Worm (Caenorhabditis elegans) whole organism, L4 larva: ENCODE results near the gene ZK1055.4.

Source experiments
- fkh-10 ChIP-seq: fragments of 150-350 bp; optimal IDR thresholded peaks from 2 replicates; lab custom pipeline; 2014; ENCODE audit warnings: missing biosample characterization, missing genetic modification reagents, missing genetic modification characterization
- mep-1 ChIP-seq: fragments of 150-350 bp; sonication (generic microtip); optimal IDR thresholded peaks from 3 replicates; lab custom pipeline; 2014; ENCODE audit warnings: missing biosample characterization, missing genetic modification characterization
- unc-39 ChIP-seq: sonication (generic microtip); optimal IDR thresholded peaks from 2 replicates; lab custom pipeline; 2017; ENCODE audit warnings: missing biosample characterization, missing genetic modification characterization
- unc-62 ChIP-seq, 3 experiments: fragments of 150-350 bp in 1 of 3; sonication (generic microtip); optimal IDR thresholded peaks in 2 of 3; peaks in 1 of 3; 1 replicate in 1 of 3; 2 replicates in 2 of 3; lab custom pipeline; 2014 to 2017; ENCODE audit warnings: missing biosample characterization in 3 of 3, missing genetic modification characterization in 3 of 3, missing genetic modification reagents in 3 of 3, missing genotype in 1 of 3
- zag-1 ChIP-seq: fragments of 150-350 bp; optimal IDR thresholded peaks from 2 replicates; lab custom pipeline; 2014; ENCODE audit warnings: missing biosample characterization, missing genetic modification characterization

DNA sequence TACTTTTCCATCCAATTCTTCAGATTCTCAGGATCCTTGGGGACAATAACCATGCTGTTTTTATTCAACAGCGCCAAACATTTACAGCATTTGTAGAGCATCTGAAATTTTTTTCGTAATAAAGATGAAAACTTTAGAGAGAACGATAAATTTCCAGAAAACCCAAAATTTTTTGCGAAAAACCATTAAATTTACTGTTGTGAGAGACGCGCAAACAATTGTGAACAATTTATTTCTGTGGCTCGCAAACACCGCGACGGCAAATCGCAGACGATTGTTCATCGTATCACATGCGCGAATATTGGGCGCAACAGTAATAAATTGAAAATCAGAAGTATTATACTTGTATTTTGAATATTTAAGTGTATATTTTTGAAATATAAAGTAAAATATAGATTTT lies 29.2 kb downstream of the ZK1055.4 start, which contains the start of gene gon-14:
- TF ChIP-seq zag-1 (no peak), unc-39 (tag; lab: Kevin White, UChicago) (no peak), fkh-10 (no peak), mep-1 (tag; lab: Kevin White, UChicago) (no peak), unc-62 (GFP tag; optimal IDR thresholded peaks at IDR 0.05 in 1 of 2; lab: Kevin White, UChicago) (no peak), unc-62 (tag; optimal IDR thresholded peaks at IDR 0.05; lab: Kevin White, UChicago) (no peak)
